Fruit fly (Drosophila melanogaster): Measurements from ENCODE around the gene mRpL36.

mRpL36 gene

DNA sequence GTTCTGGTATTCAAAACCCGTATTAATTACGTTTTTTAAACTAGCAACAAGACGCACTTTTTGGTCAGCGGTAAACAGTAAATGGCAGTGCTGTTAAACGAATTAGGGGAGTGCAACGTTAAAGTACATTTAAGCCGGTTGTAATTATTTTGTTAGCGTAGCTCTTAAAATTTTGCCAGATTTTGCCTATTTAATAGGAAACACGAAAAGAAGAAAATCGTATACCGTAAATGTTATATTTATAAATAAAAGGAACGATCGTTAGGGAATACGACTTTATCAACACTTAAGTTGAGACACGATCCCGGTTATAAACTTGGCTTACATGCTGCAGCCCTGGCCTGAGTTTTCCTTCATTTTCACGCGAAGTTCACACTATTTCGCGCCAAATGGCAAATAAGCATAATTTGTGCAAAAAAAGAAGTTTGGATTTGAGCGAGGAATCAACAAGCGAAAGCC lies 12.5 kb upstream of the mRpL36 start, which contains the start of the genes Setx and mus301 (continued):
- TF ChIP-seq luna (GFP tag; optimal IDR thresholded peaks at IDR 0.05) (peak; percentile 73), CG3838 (GFP tag; optimal IDR thresholded peaks at IDR 0.05) (peak; percentile 62), CG11093 (GFP tag; IDR thresholded peaks at IDR 0.05) (peak; percentile 48; the same call in 1 of the 3 replicates), Dip2 (GFP tag; IDR thresholded peaks at IDR 0.05) (no peak), CG2712 (tag; optimal IDR thresholded peaks at IDR 0.05) (peak; percentile 82), Neu2 (GFP tag; optimal IDR thresholded peaks at IDR 0.05; ENCODE audit: borderline replicate concordance) (peak; percentile 59), CG7745 (tag; optimal IDR thresholded peaks at IDR 0.05) (no peak), CG17359 (tag; optimal IDR thresholded peaks at IDR 0.05) (no peak), MTF-1 (GFP tag; optimal IDR thresholded peaks at IDR 0.05; ENCODE audit: borderline replicate concordance) (no peak), dpn (GFP tag; optimal IDR thresholded peaks at IDR 0.05) (peak; percentile 83 to 90), fd96Cb (tag; optimal IDR thresholded peaks at IDR 0.05) (peak; percentile 66), CG15696 (tag; optimal IDR thresholded peaks at IDR 0.05) (peak; percentile 73), CG9797 (GFP tag; optimal IDR thresholded peaks at IDR 0.05) (peak; percentile 76), Hr3 (GFP tag; optimal IDR thresholded peaks at IDR 0.05) (peak; percentile 85), hth (optimal IDR thresholded peaks at IDR 0.05) (no peak), CG4707 (GFP tag; optimal IDR thresholded peaks at IDR 0.05) (no peak), CG10321 (GFP tag; IDR thresholded peaks at IDR 0.05) (0 out of 2 replicates have a peak, but pooled peaks have one; percentile 35), CG11398 (GFP tag; optimal IDR thresholded peaks at IDR 0.05) (peak; percentile 27), bowl (GFP tag; IDR thresholded peaks at IDR 0.05) (no peak), CG34376 (GFP tag; optimal IDR thresholded peaks at IDR 0.05) (peak; percentile 41), CG8924 (tag; optimal IDR thresholded peaks at IDR 0.05) (no peak), CG16779 (GFP tag; IDR thresholded peaks at IDR 0.05) (no peak), CG3995 (GFP tag; optimal IDR thresholded peaks at IDR 0.05) (peak; percentile 54), jigr1 (GFP tag; IDR thresholded peaks at IDR 0.05) (no peak), CG1529 (GFP tag; optimal IDR thresholded peaks at IDR 0.05) (peak; percentile 21), odd (GFP tag; optimal IDR thresholded peaks at IDR 0.05) (no peak), oc (tag; optimal IDR thresholded peaks at IDR 0.05) (no peak), PHDP (tag; optimal IDR thresholded peaks at IDR 0.05) (no peak), fd3F (GFP tag; optimal IDR thresholded peaks at IDR 0.05) (peak; percentile 63), so (GFP tag; IDR thresholded peaks at IDR 0.05) (no peak; the same call in 2 of the 3 replicates), wek (GFP tag; optimal IDR thresholded peaks at IDR 0.05) (no peak), ab (GFP tag; optimal IDR thresholded peaks at IDR 0.05) (peak; percentile 65), CHES-1-like (GFP tag; optimal IDR thresholded peaks at IDR 0.05) (peak; percentile 85), ro (GFP tag; IDR thresholded peaks at IDR 0.05) (0 out of 2 replicates have a peak, but pooled peaks have one; percentile 40), crp (GFP tag; optimal IDR thresholded peaks at IDR 0.05) (peak in 1 of 2 experiments; percentile 52), hbn (GFP tag; IDR thresholded peaks at IDR 0.05; ENCODE audit: partially characterized antibody) (no peak), CG7372 (GFP tag; IDR thresholded peaks at IDR 0.05) (peak; percentile 80), Mrtf (GFP tag; IDR thresholded peaks at IDR 0.05) (peak; percentile 43; the same call in 1 of the 3 replicates), Fer1 (GFP tag; optimal IDR thresholded peaks at IDR 0.05) (no peak), h (optimal IDR thresholded peaks at IDR 0.05) (no peak), CG10979 (tag; optimal IDR thresholded peaks at IDR 0.05) (peak; percentile 69), pb (GFP tag; optimal IDR thresholded peaks at IDR 0.05) (peak; percentile 40), YL-1 (GFP tag; optimal IDR thresholded peaks at IDR 0.05) (peak; percentile 86), salm (tag; optimal IDR thresholded peaks at IDR 0.05) (no peak), knrl (GFP tag; IDR thresholded peaks at IDR 0.05; ENCODE audit: partially characterized antibody) (peak; percentile 50; the same call in 2 of the 3 replicates), slou (GFP tag; optimal IDR thresholded peaks at IDR 0.05) (peak; percentile 78), Hmr (GFP tag; optimal IDR thresholded peaks at IDR 0.05) (peak; percentile 92), row (GFP tag; IDR thresholded peaks at IDR 0.05) (peak; percentile 68), mam (GFP tag; optimal IDR thresholded peaks at IDR 0.05) (peak; percentile 87), CG33557 (GFP tag; optimal IDR thresholded peaks at IDR 0.05) (peak; percentile 69), Dbx (GFP tag; IDR thresholded peaks at IDR 0.05) (peak; percentile 88)

Data from whole organism, embryonic.